Worm (Caenorhabditis elegans) whole organism, late embryonic: ENCODE data around the gene pqn-87.

Experiments
- F13H6.1 ChIP-seq: sonication (generic microtip); optimal IDR thresholded peaks from 2 replicates; lab custom pipeline; 2016; ENCODE audit warnings: missing genetic modification characterization, missing compliant biosample characterization
- Y22D7AL.16 ChIP-seq: sonication (generic microtip); optimal IDR thresholded peaks from 2 replicates; lab custom pipeline; 2016; ENCODE audit warnings: missing genetic modification characterization, missing compliant biosample characterization
- ceh-14 ChIP-seq: sonication (generic microtip); optimal IDR thresholded peaks from 2 replicates; lab custom pipeline; 2016; ENCODE audit warnings: missing genotype, missing genetic modification characterization, missing compliant biosample characterization
- ceh-18 ChIP-seq: sonication (generic microtip); optimal IDR thresholded peaks from 2 replicates; lab custom pipeline; 2016; ENCODE audit warnings: missing genetic modification characterization, missing compliant biosample characterization
- ceh-2 ChIP-seq: sonication (generic microtip); optimal IDR thresholded peaks from 2 replicates; lab custom pipeline; 2016; ENCODE audit warnings: missing genotype, missing genetic modification characterization, missing compliant biosample characterization
- ceh-22 ChIP-seq: sonication (generic microtip); optimal IDR thresholded peaks from 2 replicates; lab custom pipeline; 2017; ENCODE audit warnings: missing biosample characterization, missing genetic modification characterization
- ceh-31 ChIP-seq: sonication (generic microtip); optimal IDR thresholded peaks from 2 replicates; lab custom pipeline; 2016; ENCODE audit warnings: missing genetic modification characterization, missing compliant biosample characterization
- ceh-45 ChIP-seq: fragments of 200-800 bp; sonication (Bioruptor generic); IDR thresholded peaks from 2 replicates; pipeline ENCODE4 v1.3.6; 2022; ENCODE audit warnings: missing genetic modification reagents, missing genetic modification characterization, missing compliant biosample characterization
- ceh-48 ChIP-seq: sonication (generic microtip); optimal IDR thresholded peaks from 2 replicates; lab custom pipeline; 2016; ENCODE audit warnings: missing genetic modification characterization, inconsistent platforms, missing compliant biosample characterization
- ceh-6 ChIP-seq: fragments of 200-800 bp; sonication (Bioruptor generic); optimal IDR thresholded peaks from 2 replicates; lab custom pipeline; 2018; ENCODE audit warnings: mild to moderate bottlenecking, missing genetic modification characterization, missing compliant biosample characterization
- dve-1 ChIP-seq: sonication (generic microtip); optimal IDR thresholded peaks from 2 replicates; lab custom pipeline; 2017; ENCODE audit warnings: antibody characterized with exemption, mild to moderate bottlenecking, missing genetic modification characterization, missing compliant biosample characterization
- elt-2 ChIP-seq: sonication (generic microtip); optimal IDR thresholded peaks from 2 replicates; lab custom pipeline; 2016; ENCODE audit warnings: missing genetic modification reagents, missing genetic modification characterization, missing compliant biosample characterization
- elt-4 ChIP-seq: sonication (generic microtip); optimal IDR thresholded peaks from 2 replicates; lab custom pipeline; 2016; ENCODE audit warnings: missing genetic modification characterization, missing compliant biosample characterization
- fkh-6 ChIP-seq: sonication (generic microtip); optimal IDR thresholded peaks from 2 replicates; lab custom pipeline; 2016; ENCODE audit warnings: missing genetic modification characterization, missing compliant biosample characterization
- gmeb-2 ChIP-seq: sonication (generic microtip); optimal IDR thresholded peaks from 2 replicates; lab custom pipeline; 2016; ENCODE audit warnings: missing genetic modification characterization, inconsistent platforms, missing compliant biosample characterization
- hlh-13 ChIP-seq: fragments of 200-800 bp; sonication (Bioruptor generic); optimal IDR thresholded peaks from 2 replicates; lab custom pipeline; 2018; ENCODE audit warnings: mild to moderate bottlenecking, missing genetic modification characterization, missing compliant biosample characterization
- hlh-30 ChIP-seq: sonication (generic microtip); optimal IDR thresholded peaks from 2 replicates; lab custom pipeline; 2017; ENCODE audit warnings: antibody characterized with exemption, missing genetic modification characterization, missing compliant biosample characterization; ENCODE audit not compliant: insufficient read depth
- hlh-6 ChIP-seq: sonication (generic microtip); optimal IDR thresholded peaks from 2 replicates; lab custom pipeline; 2016; ENCODE audit warnings: missing genotype, missing genetic modification characterization, missing compliant biosample characterization
- hlh-8 ChIP-seq: sonication (generic microtip); optimal IDR thresholded peaks from 2 replicates; lab custom pipeline; 2016; ENCODE audit warnings: missing genotype, missing genetic modification characterization, missing compliant biosample characterization
- lim-6 ChIP-seq: sonication (generic microtip); optimal IDR thresholded peaks from 2 replicates; lab custom pipeline; 2016; ENCODE audit warnings: missing genetic modification characterization, missing compliant biosample characterization
- lin-11 ChIP-seq: fragments of 200-800 bp; sonication (Bioruptor generic); optimal IDR thresholded peaks from 2 replicates; lab custom pipeline; 2018; ENCODE audit warnings: mild to moderate bottlenecking, missing genetic modification characterization, missing compliant biosample characterization
- madf-2 ChIP-seq: sonication (generic microtip); optimal IDR thresholded peaks from 2 replicates; lab custom pipeline; 2017; ENCODE audit warnings: missing genetic modification characterization, missing compliant biosample characterization
- nfya-1 ChIP-seq: sonication (generic microtip); optimal IDR thresholded peaks from 2 replicates; lab custom pipeline; 2017; ENCODE audit warnings: missing genetic modification characterization, mild to moderate bottlenecking, missing compliant biosample characterization, antibody characterized with exemption, moderate library complexity
- nhr-232 ChIP-seq: sonication (generic microtip); optimal IDR thresholded peaks from 2 replicates; lab custom pipeline; 2016; ENCODE audit warnings: missing genetic modification characterization, missing compliant biosample characterization
- npax-4 ChIP-seq: sonication (generic microtip); optimal IDR thresholded peaks from 2 replicates; lab custom pipeline; 2016; ENCODE audit warnings: missing genetic modification characterization, missing compliant biosample characterization
- odd-2 ChIP-seq: sonication (generic microtip); optimal IDR thresholded peaks from 2 replicates; lab custom pipeline; 2017; ENCODE audit warnings: antibody characterized with exemption, mild to moderate bottlenecking, missing genetic modification characterization, missing compliant biosample characterization
- pag-3 ChIP-seq: sonication (generic microtip); optimal IDR thresholded peaks from 2 replicates; lab custom pipeline; 2016; ENCODE audit warnings: missing compliant biosample characterization, missing genetic modification characterization, borderline replicate concordance
- pat-9 ChIP-seq: fragments of 200-800 bp; sonication (Bioruptor generic); optimal IDR thresholded peaks from 2 replicates; lab custom pipeline; 2018; ENCODE audit warnings: mild to moderate bottlenecking, missing genetic modification characterization, moderate library complexity, missing compliant biosample characterization
- pax-1 ChIP-seq: fragments of 150-350 bp; optimal IDR thresholded peaks from 2 replicates; lab custom pipeline; 2014; ENCODE audit warnings: missing biosample characterization, missing genetic modification characterization
- pha-2 ChIP-seq: sonication (generic microtip); optimal IDR thresholded peaks from 2 replicates; lab custom pipeline; 2017; ENCODE audit warnings: mild to moderate bottlenecking, missing genetic modification characterization, missing compliant biosample characterization
- pqm-1 ChIP-seq: sonication (generic microtip); optimal IDR thresholded peaks from 2 replicates; lab custom pipeline; 2016; ENCODE audit warnings: missing genetic modification characterization, missing compliant biosample characterization
- pros-1 ChIP-seq: fragments of 150-350 bp; optimal IDR thresholded peaks from 2 replicates; lab custom pipeline; 2014; ENCODE audit warnings: missing biosample characterization, missing genetic modification reagents, missing genetic modification characterization
- ref-2 ChIP-seq: sonication (generic microtip); optimal IDR thresholded peaks from 2 replicates; lab custom pipeline; 2016; ENCODE audit warnings: missing genetic modification characterization, missing compliant biosample characterization
- rnt-1 ChIP-seq: sonication (generic microtip); optimal IDR thresholded peaks from 2 replicates; lab custom pipeline; 2016; ENCODE audit warnings: missing genetic modification characterization, missing compliant biosample characterization
- sox-2 ChIP-seq: fragments of 200-800 bp; sonication (Bioruptor generic); IDR thresholded peaks from 2 replicates; pipeline ENCODE4 v1.3.6; 2022; ENCODE audit warnings: missing genetic modification reagents, missing genetic modification characterization, missing compliant biosample characterization
- sox-4 ChIP-seq: sonication (generic microtip); optimal IDR thresholded peaks from 2 replicates; lab custom pipeline; 2017; ENCODE audit warnings: mild to moderate bottlenecking, missing genetic modification characterization, inconsistent platforms, missing compliant biosample characterization
- ttx-3 ChIP-seq: sonication (generic microtip); optimal IDR thresholded peaks from 2 replicates; lab custom pipeline; 2016; ENCODE audit warnings: missing genetic modification reagents, missing genetic modification characterization, missing compliant biosample characterization
- unc-3 ChIP-seq, 2 experiments: fragments of 200-800 bp in 1 of 2; sonication (Bioruptor generic) in 1 of 2; sonication (generic microtip) in 1 of 2; conservative IDR thresholded peaks in 1 of 2; optimal IDR thresholded peaks in 1 of 2; 2 replicates each; pipeline versions ENCODE4 v1.3.6 to Lab custom; 2016 to 2022; ENCODE audit warnings: missing compliant biosample characterization in 2 of 2, missing genetic modification characterization in 2 of 2, missing genetic modification reagents in 1 of 2
- unc-42 ChIP-seq: sonication (generic microtip); optimal IDR thresholded peaks from 2 replicates; lab custom pipeline; 2016; ENCODE audit warnings: missing genotype, missing genetic modification characterization, missing compliant biosample characterization

The pqn-87 gene

DNA sequence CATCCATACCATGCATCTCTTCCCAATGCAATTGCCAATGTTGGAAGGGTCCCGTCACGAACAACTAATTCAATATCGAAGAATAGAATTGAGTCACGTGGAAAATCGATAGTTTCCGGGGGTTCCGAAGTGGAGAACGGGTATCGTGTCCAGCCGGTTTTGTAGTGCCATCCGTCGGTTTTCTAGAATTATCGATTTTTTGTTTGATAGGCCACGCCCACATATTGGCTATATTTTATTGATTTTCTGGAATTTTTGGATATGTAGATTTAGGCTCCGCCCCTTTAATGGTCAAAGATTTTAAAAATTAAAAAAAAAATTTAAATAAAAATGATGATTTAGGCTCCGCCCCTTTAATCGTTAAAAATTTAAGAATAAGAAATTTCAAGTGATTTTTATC lies 25.7 kb downstream of the pqn-87 start:
- TF ChIP-seq hlh-6 (tag; lab: Kevin White, UChicago) (no peak), ceh-48 (tag; lab: Kevin White, UChicago) (peak; percentile 9)

ce11 chrII:12189193-12189592 lies 35.7 kb downstream of the pqn-87 start:
- TF ChIP-seq lin-11 = no peak
- no peak for TF ChIP-seq nhr-232 (tag; lab: Kevin White, UChicago)
- TF ChIP-seq dve-1 = peak; percentile 43
- TF ChIP-seq, all 69 proteins: peak for 1

DNA sequence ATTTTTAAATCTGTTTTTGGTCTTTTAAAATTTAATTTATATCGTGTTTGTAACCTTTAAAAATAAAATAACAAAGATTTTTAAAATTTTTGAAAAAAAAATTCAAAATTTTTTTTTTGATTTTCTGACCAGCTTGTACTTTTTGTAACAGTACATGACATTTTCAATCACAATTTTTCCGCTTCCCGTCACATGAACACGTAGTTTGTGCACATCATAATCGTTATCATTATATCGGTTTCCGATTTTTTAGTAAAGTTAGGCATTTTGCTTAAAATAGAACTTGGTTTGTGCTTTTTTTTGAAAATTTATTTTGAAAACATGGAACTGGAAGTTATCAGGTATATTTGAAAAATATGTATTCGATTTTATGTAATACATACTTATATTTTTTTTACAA lies 38.2 kb downstream of the pqn-87 start:
- TF ChIP-seq pros-1 (tag; lab: Kevin White, UChicago) = no peak
- TF ChIP-seq hlh-13 (GFP tag; lab: Kevin White, UChicago) = no peak
- no peak for TF ChIP-seq ceh-22 (tag; lab: Kevin White, UChicago)
- TF ChIP-seq pqm-1 (tag; lab: Kevin White, UChicago) = no peak
- no peak for TF ChIP-seq pat-9 (tag; lab: Kevin White, UChicago)
- TF ChIP-seq npax-4 (tag; lab: Kevin White, UChicago) = no peak
- TF ChIP-seq pag-3 (tag; lab: Kevin White, UChicago) = no peak
- no peak for TF ChIP-seq ceh-48 (tag; lab: Kevin White, UChicago)
- TF ChIP-seq fkh-6 (tag; lab: Kevin White, UChicago) = no peak
- no peak for TF ChIP-seq ceh-14 (tag; lab: Kevin White, UChicago)

- TF ChIP-seq elt-2 (tag; lab: Kevin White, UChicago) = peak; percentile 91
- no peak for TF ChIP-seq ceh-48 (tag; lab: Kevin White, UChicago)
These were observed 39.2 kb downstream of the pqn-87 start, which contains the start of gene Y57A10A.14 for ce11 chrII:12185710-12186109. Y57A10A.14 (plus strand) TSS chrII:12185937.

- no peak for TF ChIP-seq ttx-3
- TF ChIP-seq pqm-1 (tag; lab: Kevin White, UChicago) = no peak
- no peak for TF ChIP-seq ceh-45
- no peak for TF ChIP-seq ceh-18 (tag; lab: Kevin White, UChicago)
- no peak for TF ChIP-seq dve-1
- TF ChIP-seq lim-6 (tag; lab: Kevin White, UChicago) = no peak
- TF ChIP-seq hlh-6 (tag; lab: Kevin White, UChicago) = no peak
- no peak for TF ChIP-seq gmeb-2
- no peak for TF ChIP-seq pha-2 (tag; lab: Kevin White, UChicago)
- TF ChIP-seq fkh-6 (tag; lab: Kevin White, UChicago) = no peak
- TF ChIP-seq unc-42 (tag; lab: Kevin White, UChicago) = no peak
- no peak for TF ChIP-seq odd-2 (tag; lab: Kevin White, UChicago)
These were observed 40.0 kb downstream of the pqn-87 start, which contains the start of gene Y57A10A.13 for ce11 chrII:12184857-12185256. Y57A10A.13 (minus strand) TSS chrII:12184902.

- no peak for TF ChIP-seq sox-4 (tag; lab: Kevin White, UChicago)
- no peak for TF ChIP-seq pax-1
- no peak for TF ChIP-seq dve-1
- TF ChIP-seq nfya-1 (tag; lab: Kevin White, UChicago) = no peak
- TF ChIP-seq ceh-48 (tag; lab: Kevin White, UChicago) = peak; percentile 62
- no peak for TF ChIP-seq hlh-8 (tag; lab: Kevin White, UChicago)
- no peak for TF ChIP-seq Y22D7AL.16 (tag; lab: Kevin White, UChicago)
- TF ChIP-seq nhr-232 (tag; lab: Kevin White, UChicago) = no peak
These were observed 48.4 kb downstream of the pqn-87 start for ce11 chrII:12176521-12176920.

ce11 chrII:12175398-12175797 lies 49.5 kb downstream of the pqn-87 start:
- TF ChIP-seq elt-4 (tag; lab: Kevin White, UChicago) (peak; percentile 14), madf-2 (no peak), ref-2 (tag; lab: Kevin White, UChicago) (no peak), sox-2 (no peak), F13H6.1 (tag; lab: Kevin White, UChicago) (no peak), npax-4 (tag; lab: Kevin White, UChicago) (no peak), unc-42 (tag; lab: Kevin White, UChicago) (no peak), rnt-1 (no peak), hlh-30 (tag; lab: Kevin White, UChicago) (no peak), unc-3 (GFP tag; conservative IDR thresholded peaks at IDR 0.05; lab: Robert Waterston, UW) (no peak), unc-3 (tag; optimal IDR thresholded peaks at IDR 0.05; lab: Kevin White, UChicago) (no peak), ceh-6 (no peak), lim-6 (tag; lab: Kevin White, UChicago) (peak; percentile 10), ceh-31 (no peak), pqm-1 (tag; lab: Kevin White, UChicago) (no peak), hlh-13 (GFP tag; lab: Kevin White, UChicago) (no peak), fkh-6 (tag; lab: Kevin White, UChicago) (peak; percentile 14), ceh-2 (tag; lab: Kevin White, UChicago) (no peak)
